Fruit fly (Drosophila melanogaster): ENCODE data around the gene RhoGEF64C.

RhoGEF64C gene

DNA sequence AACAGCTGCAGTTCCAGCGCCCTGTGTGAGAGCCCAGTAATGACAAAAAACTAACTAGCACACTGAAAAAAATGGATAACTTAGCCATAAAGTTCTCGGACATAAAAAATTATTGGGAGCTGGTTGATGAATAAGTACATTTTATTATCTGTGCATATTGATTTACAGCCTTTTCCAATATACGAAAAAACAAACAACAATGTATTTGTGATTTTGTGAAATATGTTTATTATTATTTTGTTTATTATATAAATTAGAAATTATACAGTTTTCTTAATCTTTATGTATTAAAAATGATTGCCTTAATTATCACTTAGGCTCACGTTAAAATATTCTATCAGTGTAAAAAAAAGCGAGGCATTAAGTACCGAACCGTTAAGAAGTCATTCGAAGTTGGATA is 808 bp upstream of the RhoGEF64C start (continued):
- TF ChIP-seq pita (GFP tag; optimal IDR thresholded peaks at IDR 0.05) (no peak), CG3065 (GFP tag; optimal IDR thresholded peaks at IDR 0.05) (no peak), NfI (GFP tag; optimal IDR thresholded peaks at IDR 0.05) (no peak), Dref (GFP tag; IDR thresholded peaks at IDR 0.05) (no peak), Fer1 (GFP tag; optimal IDR thresholded peaks at IDR 0.05) (no peak), CG31388 (GFP tag; optimal IDR thresholded peaks at IDR 0.05) (no peak), CG32532 (GFP tag; IDR thresholded peaks at IDR 0.05) (no peak), CG12659 (GFP tag; optimal IDR thresholded peaks at IDR 0.05) (peak; percentile 6), HHEX (GFP tag; optimal IDR thresholded peaks at IDR 0.05) (no peak), CG10147 (GFP tag; optimal IDR thresholded peaks at IDR 0.05) (peak; percentile 5), mam (GFP tag; optimal IDR thresholded peaks at IDR 0.05) (no peak), CG3838 (GFP tag; optimal IDR thresholded peaks at IDR 0.05) (no peak), dati (GFP tag; IDR thresholded peaks at IDR 0.05) (no peak), repo (GFP tag; optimal IDR thresholded peaks at IDR 0.05) (no peak), fru (optimal IDR thresholded peaks at IDR 0.05) (no peak), CG14667 (GFP tag; IDR thresholded peaks at IDR 0.05) (no peak), CG17802 (tag; optimal IDR thresholded peaks at IDR 0.05) (no peak), nerfin-2 (GFP tag; IDR thresholded peaks at IDR 0.05; ENCODE audit: partially characterized antibody) (no peak), Hr78 (GFP tag; optimal IDR thresholded peaks at IDR 0.05) (no peak), CG31224 (GFP tag; IDR thresholded peaks at IDR 0.05) (no peak), CG12769 (tag; optimal IDR thresholded peaks at IDR 0.05) (no peak), CG1233 (GFP tag; optimal IDR thresholded peaks at IDR 0.05) (no peak), ato (GFP tag; IDR thresholded peaks at IDR 0.05; ENCODE audit: partially characterized antibody) (no peak), CG6765 (GFP tag; optimal IDR thresholded peaks at IDR 0.05) (no peak), Bdp1 (GFP tag; optimal IDR thresholded peaks at IDR 0.05) (no peak), tup (GFP tag; optimal IDR thresholded peaks at IDR 0.05) (no peak), CG9932 (GFP tag; IDR thresholded peaks at IDR 0.05) (no peak), Aef1 (GFP tag; IDR thresholded peaks at IDR 0.05) (no peak), MESR4 (GFP tag; optimal IDR thresholded peaks at IDR 0.05) (no peak), HLHmδ (GFP tag; optimal IDR thresholded peaks at IDR 0.05) (no peak), HLH3B (GFP tag; IDR thresholded peaks at IDR 0.05) (no peak), CG13424 (tag; optimal IDR thresholded peaks at IDR 0.05) (peak; percentile 39), ash1 (GFP tag; optimal IDR thresholded peaks at IDR 0.05) (no peak), CG15514 (GFP tag; optimal IDR thresholded peaks at IDR 0.05) (no peak), YL-1 (GFP tag; optimal IDR thresholded peaks at IDR 0.05) (no peak), Gug (GFP tag; IDR thresholded peaks at IDR 0.05) (no peak), gfzf (GFP tag; optimal IDR thresholded peaks at IDR 0.05) (no peak), CG9876 (GFP tag; optimal IDR thresholded peaks at IDR 0.05) (no peak), aop (GFP tag; IDR thresholded peaks at IDR 0.05) (no peak), CG34224 (GFP tag; IDR thresholded peaks at IDR 0.05; ENCODE audit: partially characterized antibody) (no peak), Fer3 (tag; optimal IDR thresholded peaks at IDR 0.05) (no peak), CG1603 (tag; optimal IDR thresholded peaks at IDR 0.05) (no peak), odd (GFP tag; optimal IDR thresholded peaks at IDR 0.05) (no peak), Lhr (GFP tag; optimal IDR thresholded peaks at IDR 0.05) (no peak), bcd (GFP tag; optimal IDR thresholded peaks at IDR 0.05) (peak; percentile 26), cad (GFP tag; optimal IDR thresholded peaks at IDR 0.05) (no peak), D19B (GFP tag; optimal IDR thresholded peaks at IDR 0.05) (no peak), amos (GFP tag; IDR thresholded peaks at IDR 0.05; ENCODE audit: partially characterized antibody) (no peak), CG18262 (tag; optimal IDR thresholded peaks at IDR 0.05) (peak; percentile 70), Taf1 (GFP tag; IDR thresholded peaks at IDR 0.05) (no peak), CG12942 (GFP tag; optimal IDR thresholded peaks at IDR 0.05) (no peak), dysf (GFP tag; IDR thresholded peaks at IDR 0.05) (no peak)
